Fruit fly (Drosophila melanogaster) whole organism, embryonic: ENCODE data around the gene Drs.

Experiments
- Ada2b ChIP-seq: fragments of 200-800 bp; sonication (Bioruptor generic); IDR thresholded peaks from 2 replicates; pipeline ENCODE4 v1.3.6; 2022; ENCODE audit warnings: missing biosample characterization, missing genetic modification characterization
- Aef1 ChIP-seq: fragments of 200-800 bp; sonication (Bioruptor generic); IDR thresholded peaks from 3 replicates; pipeline ENCODE4 v1.3.6; 2022; ENCODE audit warnings: missing biosample characterization, missing genetic modification characterization
- Antp ChIP-seq: fragments of 200-800 bp; sonication (Bioruptor generic); optimal IDR thresholded peaks from 3 replicates; lab custom pipeline; 2016; ENCODE audit warnings: missing biosample characterization, missing genetic modification characterization
- CG10366 ChIP-seq: fragments of 200-800 bp; sonication (Bioruptor generic); IDR thresholded peaks from 2 replicates; pipeline ENCODE4 v1.3.6; 2022; ENCODE audit warnings: missing biosample characterization, missing genetic modification characterization
- CG15479 ChIP-seq: fragments of 200-800 bp; sonication (Bioruptor generic); optimal IDR thresholded peaks from 3 replicates; lab custom pipeline; 2019; ENCODE audit warnings: missing biosample characterization, mild to moderate bottlenecking, missing genetic modification characterization, moderate library complexity
- CG16813 ChIP-seq: fragments of 200-800 bp; sonication (Bioruptor generic); IDR thresholded peaks from 3 replicates; pipeline ENCODE4 v1.3.6; 2022; ENCODE audit warnings: missing biosample characterization, missing genetic modification characterization; ENCODE audit not compliant: partially characterized antibody
- CG17802 ChIP-seq: fragments of 200-800 bp; sonication (Bioruptor generic); optimal IDR thresholded peaks from 2 replicates; lab custom pipeline; 2018; ENCODE audit warnings: missing biosample characterization, mild to moderate bottlenecking, missing genetic modification characterization, moderate library complexity
- CG17829 ChIP-seq: fragments of 200-800 bp; optimal IDR thresholded peaks from 2 replicates; lab custom pipeline; 2019; ENCODE audit warnings: missing biosample characterization, mild to moderate bottlenecking, missing genetic modification characterization, moderate library complexity
- CG1792 ChIP-seq: fragments of 200-800 bp; sonication (Bioruptor generic); optimal IDR thresholded peaks from 2 replicates; lab custom pipeline; 2016; ENCODE audit warnings: missing biosample characterization, missing genetic modification characterization
- CG2120 ChIP-seq: fragments of 200-800 bp; sonication (Bioruptor generic); optimal IDR thresholded peaks from 3 replicates; lab custom pipeline; 2016; ENCODE audit warnings: missing biosample characterization, missing genetic modification characterization
- CG2678 ChIP-seq: fragments of 200-800 bp; sonication (Bioruptor generic); optimal IDR thresholded peaks from 3 replicates; lab custom pipeline; 2019; ENCODE audit warnings: missing biosample characterization, mild to moderate bottlenecking, missing genetic modification characterization, moderate library complexity
- CG32767 ChIP-seq: fragments of 200-800 bp; sonication (Bioruptor generic); IDR thresholded peaks from 2 replicates; pipeline ENCODE4 v1.3.6; 2022; ENCODE audit warnings: missing biosample characterization, missing genetic modification characterization
- CG33213 ChIP-seq: fragments of 200-800 bp; sonication (Bioruptor generic); optimal IDR thresholded peaks from 3 replicates; lab custom pipeline; 2016; ENCODE audit warnings: missing biosample characterization, missing genetic modification characterization
- CG34376 ChIP-seq: fragments of 200-800 bp; sonication (Bioruptor generic); optimal IDR thresholded peaks from 2 replicates; lab custom pipeline; 2018; ENCODE audit warnings: missing biosample characterization, mild to moderate bottlenecking, missing genetic modification characterization
- CG3726 ChIP-seq: fragments of 200-800 bp; sonication (Bioruptor generic); IDR thresholded peaks from 3 replicates; pipeline ENCODE4, ENCODE4 v1.3.6; 2022; ENCODE audit warnings: missing biosample characterization, missing genetic modification characterization
- CG4328 ChIP-seq: fragments of 200-800 bp; sonication (Bioruptor generic); optimal IDR thresholded peaks from 3 replicates; lab custom pipeline; 2017; ENCODE audit warnings: missing biosample characterization, missing genetic modification reagents, missing genetic modification characterization
- CG4820 ChIP-seq: fragments of 200-800 bp; sonication (Bioruptor generic); optimal IDR thresholded peaks from 3 replicates; lab custom pipeline; 2016; ENCODE audit warnings: missing biosample characterization, missing genetic modification characterization
- CG6854 ChIP-seq: fragments of 200-800 bp; sonication (Bioruptor generic); optimal IDR thresholded peaks from 3 replicates; lab custom pipeline; 2017; ENCODE audit warnings: missing biosample characterization, mild to moderate bottlenecking, missing genetic modification characterization
- CG7839 ChIP-seq: fragments of 200-800 bp; sonication (Bioruptor generic); optimal IDR thresholded peaks from 3 replicates; lab custom pipeline; 2018; ENCODE audit warnings: missing biosample characterization, mild to moderate bottlenecking, missing genetic modification characterization, moderate library complexity
- CG7987 ChIP-seq: fragments of 200-800 bp; sonication (Bioruptor generic); optimal IDR thresholded peaks from 2 replicates; lab custom pipeline; 2018; ENCODE audit warnings: missing biosample characterization, mild to moderate bottlenecking, missing genetic modification characterization, moderate library complexity
- CG8089 ChIP-seq: fragments of 200-800 bp; sonication (Bioruptor generic); optimal IDR thresholded peaks from 3 replicates; lab custom pipeline; 2016; ENCODE audit warnings: missing biosample characterization, missing genetic modification characterization
- CG8388 ChIP-seq: fragments of 200-800 bp; sonication (Bioruptor generic); optimal IDR thresholded peaks from 2 replicates; lab custom pipeline; 2019; ENCODE audit warnings: missing biosample characterization, mild to moderate bottlenecking, missing genetic modification characterization, moderate library complexity
- CG8924 ChIP-seq: fragments of 200-800 bp; optimal IDR thresholded peaks from 3 replicates; lab custom pipeline; 2019; ENCODE audit warnings: missing biosample characterization, mild to moderate bottlenecking, missing genetic modification characterization, moderate library complexity
- CG9876 ChIP-seq: fragments of 200-800 bp; sonication (Bioruptor generic); optimal IDR thresholded peaks from 2 replicates; lab custom pipeline; 2016; ENCODE audit warnings: missing biosample characterization, missing genetic modification characterization
- Dll ChIP-seq: fragments of 200-800 bp; sonication (Bioruptor generic); IDR thresholded peaks from 4 replicates; pipeline ENCODE4 v1.3.6; 2022; ENCODE audit warnings: missing biosample characterization, missing genetic modification characterization; ENCODE audit not compliant: partially characterized antibody
- E2f1 ChIP-seq: fragments of 200-800 bp; sonication (Bioruptor generic); IDR thresholded peaks from 2 replicates; pipeline ENCODE4 v1.3.6; 2022; ENCODE audit warnings: missing biosample characterization, missing genetic modification characterization
- ERR ChIP-seq: fragments of 200-800 bp; sonication (Bioruptor generic); optimal IDR thresholded peaks from 2 replicates; lab custom pipeline; 2016; ENCODE audit warnings: missing biosample characterization, missing genetic modification characterization
- Fer3 ChIP-seq: fragments of 200-800 bp; sonication (Bioruptor generic); optimal IDR thresholded peaks from 2 replicates; lab custom pipeline; 2018; ENCODE audit warnings: missing biosample characterization, mild to moderate bottlenecking, missing genetic modification characterization, moderate library complexity
- Hmr ChIP-seq: fragments of 200-800 bp; sonication (Bioruptor generic); optimal IDR thresholded peaks from 3 replicates; lab custom pipeline; 2017; ENCODE audit warnings: mild to moderate bottlenecking, missing biosample characterization, missing genetic modification reagents, missing genetic modification characterization
- Hsf ChIP-seq: fragments of 200-800 bp; sonication (Bioruptor generic); optimal IDR thresholded peaks from 3 replicates; lab custom pipeline; 2016; ENCODE audit warnings: missing biosample characterization, missing genetic modification characterization
- MTF-1 ChIP-seq: fragments of 200-800 bp; sonication (Bioruptor generic); optimal IDR thresholded peaks from 2 replicates; lab custom pipeline; 2018; ENCODE audit warnings: missing biosample characterization, mild to moderate bottlenecking, missing genetic modification characterization, borderline replicate concordance
- NC2β ChIP-seq: fragments of 200-800 bp; sonication (Bioruptor generic); optimal IDR thresholded peaks from 2 replicates; lab custom pipeline; 2016; ENCODE audit warnings: missing biosample characterization, missing genetic modification characterization
- Oaz ChIP-seq: fragments of 200-800 bp; sonication (Bioruptor generic); IDR thresholded peaks from 2 replicates; pipeline ENCODE4 v1.3.6; 2022; ENCODE audit warnings: missing biosample characterization, missing genetic modification characterization
- Poxn ChIP-seq: fragments of 200-800 bp; sonication (Bioruptor generic); IDR thresholded peaks from 2 replicates; pipeline ENCODE4 v1.3.6; 2022; ENCODE audit warnings: missing biosample characterization, missing genetic modification characterization
- Sry-δ ChIP-seq: fragments of 200-800 bp; sonication (Bioruptor generic); optimal IDR thresholded peaks from 2 replicates; lab custom pipeline; 2016; ENCODE audit warnings: missing biosample characterization, missing genetic modification characterization
- YL-1 ChIP-seq: fragments of 200-800 bp; sonication (Bioruptor generic); optimal IDR thresholded peaks from 3 replicates; lab custom pipeline; 2017; ENCODE audit warnings: missing biosample characterization, mild to moderate bottlenecking, missing genetic modification characterization
- aop ChIP-seq: fragments of 200-800 bp; sonication (Bioruptor generic); IDR thresholded peaks from 2 replicates; pipeline ENCODE4 v1.3.6; 2022; ENCODE audit warnings: missing biosample characterization, missing genetic modification characterization
- da ChIP-seq: fragments of 200-800 bp; sonication (Bioruptor generic); optimal IDR thresholded peaks from 2 replicates; lab custom pipeline; 2016; ENCODE audit warnings: missing biosample characterization, missing genetic modification characterization
- danr ChIP-seq: fragments of 200-800 bp; sonication (Bioruptor generic); IDR thresholded peaks from 2 replicates; pipeline ENCODE4 v1.3.6; 2022; ENCODE audit warnings: missing biosample characterization, missing genetic modification characterization
- dysf ChIP-seq: fragments of 200-800 bp; sonication (Bioruptor generic); IDR thresholded peaks from 3 replicates; pipeline ENCODE4 v1.3.6; 2022; ENCODE audit warnings: missing biosample characterization, missing genetic modification characterization
- en ChIP-seq: fragments of 200-800 bp; sonication (Bioruptor generic); optimal IDR thresholded peaks from 2 replicates; lab custom pipeline; 2016; ENCODE audit warnings: missing biosample characterization, missing genetic modification characterization
- gem ChIP-seq: fragments of 200-800 bp; sonication (Bioruptor generic); optimal IDR thresholded peaks from 2 replicates; lab custom pipeline; 2019; ENCODE audit warnings: missing biosample characterization, mild to moderate bottlenecking, missing genetic modification characterization, moderate library complexity
- ind ChIP-seq: fragments of 200-800 bp; sonication (Bioruptor generic); optimal IDR thresholded peaks from 3 replicates; lab custom pipeline; 2016; ENCODE audit warnings: missing biosample characterization, missing genetic modification characterization
- jumu ChIP-seq: fragments of 200-800 bp; sonication (Bioruptor generic); optimal IDR thresholded peaks from 3 replicates; lab custom pipeline; 2016; ENCODE audit warnings: missing biosample characterization, missing genetic modification characterization
- luna ChIP-seq: fragments of 200-800 bp; sonication (Bioruptor generic); optimal IDR thresholded peaks from 2 replicates; lab custom pipeline; 2016; ENCODE audit warnings: missing biosample characterization, missing genetic modification characterization
- pfk ChIP-seq: fragments of 200-800 bp; sonication (Bioruptor generic); optimal IDR thresholded peaks from 2 replicates; lab custom pipeline; 2018; ENCODE audit warnings: missing biosample characterization, mild to moderate bottlenecking, missing genetic modification characterization, moderate library complexity
- pzg ChIP-seq: fragments of 200-800 bp; sonication (Bioruptor generic); optimal IDR thresholded peaks from 3 replicates; lab custom pipeline; 2018; ENCODE audit warnings: missing biosample characterization, mild to moderate bottlenecking, missing genetic modification characterization, moderate library complexity
- sens ChIP-seq: fragments of 200-800 bp; sonication (Bioruptor generic); peaks from one replicate; lab custom pipeline; 2016; ENCODE audit warnings: missing biosample characterization, missing genetic modification characterization
- shn ChIP-seq: fragments of 200-800 bp; sonication (Bioruptor generic); optimal IDR thresholded peaks from 3 replicates; lab custom pipeline; 2016; ENCODE audit warnings: missing biosample characterization, missing genetic modification characterization
- vvl ChIP-seq: fragments of 200-800 bp; sonication (Bioruptor generic); IDR thresholded peaks from 2 replicates; pipeline ENCODE4 v1.3.6; 2022; ENCODE audit warnings: missing biosample characterization, missing genetic modification characterization

Drs gene

dm6 chr3L:3319992-3320732 lies 49.2 kb upstream of the Drs start (continued):
- TF ChIP-seq Antp (GFP tag; lab: Kevin White, UChicago) (peak; percentile 34), CG10366 (GFP tag; lab: Robert Waterston, UW) (no peak), da (GFP tag; lab: Kevin White, UChicago) (no peak), NC2β (GFP tag; lab: Kevin White, UChicago) (no peak), Dll (GFP tag; lab: Robert Waterston, UW) (no peak), Hmr (GFP tag; lab: Kevin White, UChicago) (peak; percentile 48), CG17829 (tag; lab: Kevin White, UChicago) (no peak), CG3726 (GFP tag; lab: Robert Waterston, UW) (0 out of 3 replicates have a peak, but pooled peaks have one; percentile 12), aop (GFP tag; lab: Robert Waterston, UW) (no peak), pzg (no peak), Poxn (no peak), Aef1 (GFP tag; lab: Robert Waterston, UW) (no peak), CG9876 (GFP tag; lab: Kevin White, UChicago) (no peak), CG7839 (tag; lab: Kevin White, UChicago) (peak; percentile 42), CG1792 (GFP tag; lab: Kevin White, UChicago) (no peak), Hsf (peak; percentile 14), pfk (GFP tag; lab: Kevin White, UChicago) (no peak), ind (GFP tag; lab: Kevin White, UChicago) (peak; percentile 39), luna (GFP tag; lab: Kevin White, UChicago) (peak; percentile 21), CG32767 (GFP tag; lab: Robert Waterston, UW) (no peak), CG4328 (GFP tag; lab: Kevin White, UChicago) (no peak), CG8924 (tag; lab: Kevin White, UChicago) (peak; percentile 12), vvl (GFP tag; lab: Robert Waterston, UW) (peak; percentile 24; the same call in 1 of the 2 replicates), Sry-δ (GFP tag; lab: Kevin White, UChicago) (no peak), CG8089 (GFP tag; lab: Kevin White, UChicago) (no peak), shn (GFP tag; lab: Kevin White, UChicago) (no peak), CG7987 (GFP tag; lab: Kevin White, UChicago) (no peak), YL-1 (no peak), danr (GFP tag; lab: Robert Waterston, UW) (no peak), en (GFP tag; lab: Kevin White, UChicago) (no peak), Fer3 (peak; percentile 17), Oaz (GFP tag; lab: Robert Waterston, UW) (no peak), CG4820 (GFP tag; lab: Kevin White, UChicago) (peak; percentile 2), gem (tag; lab: Kevin White, UChicago) (peak; percentile 32), jumu (GFP tag; lab: Kevin White, UChicago) (peak; percentile 10), CG6854 (GFP tag; lab: Kevin White, UChicago) (no peak), CG34376 (GFP tag; lab: Kevin White, UChicago) (peak; percentile 47), ERR (peak; percentile 57), CG17802 (tag; lab: Kevin White, UChicago) (no peak), CG33213 (GFP tag; lab: Kevin White, UChicago) (no peak), Ada2b (GFP tag; lab: Robert Waterston, UW) (0 out of 2 replicates have a peak, but pooled peaks have one; percentile 19), CG2120 (GFP tag; lab: Kevin White, UChicago) (peak; percentile 56), sens (peak; percentile 75), CG8388 (peak; percentile 69), CG15479 (GFP tag; lab: Kevin White, UChicago) (no peak), E2f1 (GFP tag; lab: Robert Waterston, UW) (no peak), dysf (peak; percentile 48; the same call in 2 of the 3 replicates), MTF-1 (no peak), CG2678 (tag; lab: Kevin White, UChicago) (peak; percentile 36), CG16813 (no peak)
